Worm (Caenorhabditis elegans) whole organism, late embryonic: ENCODE data around the gene taf-7.2.

Experiments
- C08G9.2 ChIP-seq: sonication (generic microtip); optimal IDR thresholded peaks from 2 replicates; lab custom pipeline; 2016; ENCODE audit warnings: mild to moderate bottlenecking, missing genetic modification characterization, moderate library complexity, missing compliant biosample characterization
- K02D7.2 ChIP-seq: sonication (generic microtip); optimal IDR thresholded peaks from 2 replicates; lab custom pipeline; 2017; ENCODE audit warnings: mild to moderate bottlenecking, missing genetic modification characterization, missing compliant biosample characterization
- ama-1 ChIP-seq: fragments of 150-350 bp; optimal IDR thresholded peaks from 2 replicates; lab custom pipeline; 2014
- ceh-18 ChIP-seq: sonication (generic microtip); optimal IDR thresholded peaks from 2 replicates; lab custom pipeline; 2016; ENCODE audit warnings: missing genetic modification characterization, missing compliant biosample characterization
- ceh-19 ChIP-seq: fragments of 200-800 bp; sonication (Bioruptor generic); optimal IDR thresholded peaks from 2 replicates; lab custom pipeline; 2018; ENCODE audit warnings: mild to moderate bottlenecking, missing genetic modification characterization, missing compliant biosample characterization
- ceh-24 ChIP-seq: sonication (generic microtip); optimal IDR thresholded peaks from 2 replicates; lab custom pipeline; 2016; ENCODE audit warnings: mild to moderate bottlenecking, missing genetic modification characterization, missing compliant biosample characterization
- ceh-31 ChIP-seq: sonication (generic microtip); optimal IDR thresholded peaks from 2 replicates; lab custom pipeline; 2016; ENCODE audit warnings: missing genetic modification characterization, missing compliant biosample characterization
- ceh-34 ChIP-seq: sonication (generic microtip); optimal IDR thresholded peaks from 2 replicates; lab custom pipeline; 2016; ENCODE audit warnings: mild to moderate bottlenecking, missing genetic modification characterization, missing compliant biosample characterization
- ceh-45 ChIP-seq: fragments of 200-800 bp; sonication (Bioruptor generic); IDR thresholded peaks from 2 replicates; pipeline ENCODE4 v1.3.6; 2022; ENCODE audit warnings: missing genetic modification reagents, missing genetic modification characterization, missing compliant biosample characterization
- che-1 ChIP-seq: sonication (generic microtip); optimal IDR thresholded peaks from 2 replicates; lab custom pipeline; 2016; ENCODE audit warnings: mild to moderate bottlenecking, missing genetic modification characterization, missing compliant biosample characterization
- dmd-4 ChIP-seq: sonication (generic microtip); optimal IDR thresholded peaks from 2 replicates; lab custom pipeline; 2016; ENCODE audit warnings: borderline replicate concordance, missing genetic modification characterization, missing compliant biosample characterization
- elt-2 ChIP-seq: sonication (generic microtip); optimal IDR thresholded peaks from 2 replicates; lab custom pipeline; 2016; ENCODE audit warnings: missing genetic modification reagents, missing genetic modification characterization, missing compliant biosample characterization
- elt-4 ChIP-seq: sonication (generic microtip); optimal IDR thresholded peaks from 2 replicates; lab custom pipeline; 2016; ENCODE audit warnings: missing genetic modification characterization, missing compliant biosample characterization
- fkh-10 ChIP-seq: fragments of 150-350 bp; optimal IDR thresholded peaks from 2 replicates; lab custom pipeline; 2014; ENCODE audit warnings: missing biosample characterization, missing genetic modification reagents, missing genetic modification characterization
- hlh-30 ChIP-seq: sonication (generic microtip); optimal IDR thresholded peaks from 2 replicates; lab custom pipeline; 2017; ENCODE audit warnings: antibody characterized with exemption, missing genetic modification characterization, missing compliant biosample characterization; ENCODE audit not compliant: insufficient read depth
- hlh-6 ChIP-seq: sonication (generic microtip); optimal IDR thresholded peaks from 2 replicates; lab custom pipeline; 2016; ENCODE audit warnings: missing genotype, missing genetic modification characterization, missing compliant biosample characterization
- lim-6 ChIP-seq: sonication (generic microtip); optimal IDR thresholded peaks from 2 replicates; lab custom pipeline; 2016; ENCODE audit warnings: missing genetic modification characterization, missing compliant biosample characterization
- lin-11 ChIP-seq: fragments of 200-800 bp; sonication (Bioruptor generic); optimal IDR thresholded peaks from 2 replicates; lab custom pipeline; 2018; ENCODE audit warnings: mild to moderate bottlenecking, missing genetic modification characterization, missing compliant biosample characterization
- mec-3 ChIP-seq: sonication (generic microtip); optimal IDR thresholded peaks from 2 replicates; lab custom pipeline; 2016; ENCODE audit warnings: borderline replicate concordance, missing genetic modification characterization, missing compliant biosample characterization
- nfya-1 ChIP-seq: sonication (generic microtip); optimal IDR thresholded peaks from 2 replicates; lab custom pipeline; 2017; ENCODE audit warnings: missing genetic modification characterization, mild to moderate bottlenecking, missing compliant biosample characterization, antibody characterized with exemption, moderate library complexity
- odd-2 ChIP-seq: sonication (generic microtip); optimal IDR thresholded peaks from 2 replicates; lab custom pipeline; 2017; ENCODE audit warnings: antibody characterized with exemption, mild to moderate bottlenecking, missing genetic modification characterization, missing compliant biosample characterization
- pha-2 ChIP-seq: sonication (generic microtip); optimal IDR thresholded peaks from 2 replicates; lab custom pipeline; 2017; ENCODE audit warnings: mild to moderate bottlenecking, missing genetic modification characterization, missing compliant biosample characterization
- pha-4 ChIP-seq: fragments of 150-350 bp; optimal IDR thresholded peaks from 2 replicates; lab custom pipeline; 2018; ENCODE audit warnings: missing biosample characterization, missing genetic modification reagents, missing genetic modification characterization
- ref-2 ChIP-seq: sonication (generic microtip); optimal IDR thresholded peaks from 2 replicates; lab custom pipeline; 2016; ENCODE audit warnings: missing genetic modification characterization, missing compliant biosample characterization
- rnt-1 ChIP-seq: sonication (generic microtip); optimal IDR thresholded peaks from 2 replicates; lab custom pipeline; 2016; ENCODE audit warnings: missing genetic modification characterization, missing compliant biosample characterization
- sox-4 ChIP-seq: sonication (generic microtip); optimal IDR thresholded peaks from 2 replicates; lab custom pipeline; 2017; ENCODE audit warnings: mild to moderate bottlenecking, missing genetic modification characterization, inconsistent platforms, missing compliant biosample characterization
- tbx-2 ChIP-seq: sonication (generic microtip); optimal IDR thresholded peaks from 2 replicates; lab custom pipeline; 2016; ENCODE audit warnings: missing genetic modification characterization, missing compliant biosample characterization
- unc-3 ChIP-seq, 2 experiments: fragments of 200-800 bp in 1 of 2; sonication (Bioruptor generic) in 1 of 2; sonication (generic microtip) in 1 of 2; conservative IDR thresholded peaks in 1 of 2; optimal IDR thresholded peaks in 1 of 2; 2 replicates each; pipeline versions ENCODE4 v1.3.6 to Lab custom; 2016 to 2022; ENCODE audit warnings: missing compliant biosample characterization in 2 of 2, missing genetic modification characterization in 2 of 2, missing genetic modification reagents in 1 of 2
- unc-55 ChIP-seq: sonication (generic microtip); optimal IDR thresholded peaks from 2 replicates; lab custom pipeline; 2017; ENCODE audit warnings: missing biosample characterization, missing genetic modification reagents, missing genetic modification characterization
- unc-86 ChIP-seq: sonication (generic microtip); optimal IDR thresholded peaks from 2 replicates; lab custom pipeline; 2016; ENCODE audit warnings: missing genetic modification characterization, missing compliant biosample characterization
- ztf-16 ChIP-seq: sonication (generic microtip); optimal IDR thresholded peaks from 2 replicates; lab custom pipeline; 2017; ENCODE audit warnings: missing genetic modification characterization, missing compliant biosample characterization

taf-7.2 gene

DNA sequence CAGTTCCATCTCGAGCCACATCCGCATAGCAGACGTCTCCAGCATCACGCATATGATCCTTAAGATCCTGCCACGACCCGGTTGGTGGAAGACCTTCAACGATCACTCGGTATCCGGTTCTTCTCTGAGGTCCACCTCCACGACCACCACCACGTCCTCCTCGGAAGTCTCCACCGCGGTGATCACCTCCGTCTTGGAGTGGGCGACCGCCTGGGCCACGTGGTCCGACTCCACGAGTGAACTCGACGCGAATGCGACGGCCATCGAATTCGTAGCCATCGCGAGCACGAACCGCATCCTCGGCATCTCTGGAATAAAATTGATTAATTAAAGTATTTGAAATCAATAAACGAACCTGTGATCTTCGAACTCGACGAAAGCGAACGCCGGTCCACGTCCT lies 14.2 kb upstream of the taf-7.2 start:
- TF ChIP-seq ceh-19 (no peak), elt-4 (tag; lab: Kevin White, UChicago) (no peak), hlh-6 (tag; lab: Kevin White, UChicago) (no peak), odd-2 (tag; lab: Kevin White, UChicago) (no peak)

DNA sequence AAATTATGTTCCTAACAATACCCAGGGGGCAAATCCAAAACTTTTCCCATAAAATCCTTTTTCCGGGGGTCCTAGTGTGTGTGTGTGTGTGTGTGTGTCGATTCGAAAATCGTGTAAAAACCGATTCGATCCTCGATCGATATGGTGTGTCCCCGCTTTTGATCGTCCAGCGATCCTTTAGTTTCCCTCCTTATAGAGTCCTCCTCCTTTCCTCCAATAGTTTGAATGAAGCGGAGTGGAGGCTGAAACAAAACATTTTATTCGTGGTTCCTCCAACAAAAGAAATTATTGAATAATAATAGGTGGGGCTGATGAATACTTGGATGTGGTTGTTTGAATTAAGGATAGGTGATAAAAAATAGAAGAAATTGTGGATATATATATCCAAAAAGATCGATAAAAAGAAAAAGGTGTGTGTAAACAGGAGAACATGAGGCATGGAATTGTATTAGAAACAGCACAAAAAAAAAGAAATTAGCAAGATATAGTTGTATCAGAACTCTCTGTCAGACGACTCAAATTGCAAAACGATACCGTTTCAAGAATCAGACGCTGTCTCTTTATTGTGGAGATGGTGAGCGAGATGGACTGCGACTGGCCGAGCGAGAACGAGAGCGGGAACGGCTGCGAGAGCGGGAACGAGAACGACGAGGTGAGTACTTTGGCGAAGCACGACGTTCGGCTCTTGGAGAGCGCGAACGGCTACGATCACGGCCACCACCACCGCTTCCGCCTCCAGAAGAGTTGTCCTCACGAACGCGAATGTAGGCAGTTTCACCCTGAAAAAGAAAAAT lies 13.4 kb upstream of the taf-7.2 start:
- TF ChIP-seq sox-4 (tag; lab: Kevin White, UChicago) (no peak), lin-11 (tag; lab: Kevin White, UChicago) (no peak), che-1 (tag; lab: Kevin White, UChicago) (no peak), rnt-1 (no peak), pha-2 (tag; lab: Kevin White, UChicago) (no peak), K02D7.2 (tag; lab: Kevin White, UChicago) (peak; percentile 15)
- TF ChIP-seq, all 69 proteins: peak for 1

DNA sequence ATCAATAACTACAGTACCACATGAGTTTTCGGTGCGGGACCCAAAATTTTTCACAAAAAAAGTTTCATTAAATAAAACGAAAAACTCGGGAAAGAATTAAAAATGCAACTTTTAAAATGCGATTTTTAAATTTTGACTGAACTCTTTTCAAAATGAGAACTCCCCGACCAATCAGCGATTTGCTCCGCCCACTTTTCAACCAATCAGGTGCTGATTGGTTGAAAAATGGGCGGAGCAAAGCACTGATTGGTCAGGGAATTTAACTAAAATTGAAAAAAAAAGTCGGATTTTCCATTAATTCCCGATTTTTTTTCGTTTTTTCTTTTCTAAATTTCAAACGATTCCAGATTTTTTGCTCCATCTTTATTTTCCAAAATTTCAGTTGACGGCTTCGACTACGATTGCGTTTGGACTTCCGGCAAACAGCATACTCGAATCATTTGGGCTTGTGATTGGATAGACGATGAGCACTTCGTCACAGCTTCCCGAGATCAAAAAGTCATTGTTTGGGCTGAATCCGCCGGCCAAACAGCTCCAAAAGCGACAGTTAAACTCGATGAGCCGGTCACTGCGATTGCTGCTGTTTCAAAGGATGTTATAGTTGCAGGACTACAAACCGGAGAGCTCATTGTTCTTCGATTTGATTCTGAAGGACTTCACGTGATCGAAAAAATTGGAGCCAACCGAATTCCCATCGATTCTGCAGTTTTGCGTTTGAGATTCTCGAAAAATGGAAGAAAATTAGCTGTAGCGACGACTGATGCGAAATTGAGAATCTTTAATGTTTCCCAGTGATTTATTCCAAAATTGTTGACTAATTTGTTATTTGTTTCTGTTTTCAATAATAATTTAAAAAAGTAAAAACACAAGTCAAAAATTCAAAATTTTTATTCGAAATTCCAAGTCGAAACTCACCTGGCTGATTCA lies 12.4 kb upstream of the taf-7.2 start:
- TF ChIP-seq rnt-1, result no peak
- TF ChIP-seq lim-6 (tag; lab: Kevin White, UChicago), result no peak
- TF ChIP-seq nfya-1, result peak; percentile 96
- peak; percentile 3 for TF ChIP-seq ama-1 (lab: Kevin White, UChicago)
- TF ChIP-seq unc-86 (tag; lab: Kevin White, UChicago), result no peak

DNA sequence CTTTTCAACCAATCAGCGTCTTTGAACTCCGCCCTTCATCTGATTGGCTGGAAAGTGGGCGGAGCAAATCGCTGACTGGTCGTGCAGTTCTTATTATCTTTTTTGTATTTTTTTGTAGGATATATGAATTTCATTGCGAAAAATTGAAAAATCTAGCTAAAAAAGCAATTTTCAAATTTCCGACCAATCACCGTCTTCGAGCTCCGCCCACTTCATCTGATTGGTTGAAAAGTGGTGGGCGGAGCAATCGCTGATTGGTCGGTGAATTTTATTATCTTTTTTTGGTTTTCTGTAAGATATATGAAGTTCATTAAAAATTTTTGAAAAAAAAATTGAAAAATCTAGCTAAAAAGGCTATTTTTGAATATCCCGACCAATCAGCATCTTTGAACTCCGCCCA lies 7.0 kb upstream of the taf-7.2 start:
- no peak for TF ChIP-seq tbx-2
- TF ChIP-seq nfya-1, result peak; percentile 88
- no peak for TF ChIP-seq fkh-10 (GFP tag; lab: Kevin White, UChicago)
- no peak for TF ChIP-seq lin-11 (tag; lab: Kevin White, UChicago)
- TF ChIP-seq dmd-4 (tag; lab: Kevin White, UChicago), result no peak
- no peak for TF ChIP-seq pha-4
- no peak for TF ChIP-seq K02D7.2 (tag; lab: Kevin White, UChicago)
- TF ChIP-seq ztf-16, result no peak

DNA sequence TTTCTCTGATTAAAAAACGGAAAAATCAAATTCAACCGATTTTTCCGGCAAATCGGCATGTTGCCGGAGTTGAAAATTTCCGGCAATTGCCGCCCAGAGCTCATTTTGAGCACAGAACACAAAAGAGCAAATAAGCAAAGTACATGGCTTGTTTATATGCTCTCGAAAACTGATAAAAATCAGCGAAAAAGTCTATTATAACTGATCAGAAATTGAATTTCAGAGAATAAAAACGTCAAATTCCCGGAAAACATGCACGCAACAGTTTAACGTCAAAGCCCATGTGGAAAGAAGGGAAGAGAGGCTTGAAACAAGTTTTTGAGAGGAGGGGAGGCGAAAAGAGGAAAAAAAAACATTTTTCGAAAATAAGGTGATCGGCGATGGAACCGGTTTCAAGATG lies 4.4 kb downstream of the taf-7.2 start:
- TF ChIP-seq ref-2 (tag; lab: Kevin White, UChicago) (no peak), ceh-24 (tag; lab: Kevin White, UChicago) (no peak), ceh-45 (no peak), mec-3 (tag; lab: Kevin White, UChicago) (no peak), ceh-34 (tag; lab: Kevin White, UChicago) (no peak), dmd-4 (tag; lab: Kevin White, UChicago) (no peak), nfya-1 (no peak), elt-2 (tag; lab: Kevin White, UChicago) (no peak), unc-3 (GFP tag; conservative IDR thresholded peaks at IDR 0.05; lab: Robert Waterston, UW) (no peak), unc-3 (tag; optimal IDR thresholded peaks at IDR 0.05; lab: Kevin White, UChicago) (no peak), lin-11 (tag; lab: Kevin White, UChicago) (no peak), ceh-31 (tag; lab: Kevin White, UChicago) (no peak), unc-55 (GFP tag; lab: Kevin White, UChicago) (no peak)
- TF ChIP-seq, all 69 proteins: peak for 0

DNA sequence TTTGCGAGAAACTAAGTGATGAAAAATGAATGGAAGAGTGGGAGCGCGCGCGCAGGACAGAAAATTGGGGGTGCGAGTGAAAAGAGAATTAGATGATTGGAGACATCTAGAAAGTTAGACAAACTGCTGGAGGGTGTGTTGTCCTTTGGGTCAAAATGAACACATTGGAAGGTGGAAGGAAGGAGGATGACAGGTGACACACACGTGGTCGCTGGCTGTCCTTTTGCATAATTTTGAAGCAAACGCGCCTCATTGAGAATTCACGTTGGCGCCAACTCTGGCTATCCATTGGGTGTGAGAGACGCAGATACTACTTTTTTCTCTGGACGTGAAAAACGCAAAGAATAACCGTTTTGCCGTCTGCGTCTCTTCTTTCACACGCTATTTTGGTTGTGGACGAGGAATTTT lies 7.7 kb downstream of the taf-7.2 start:
- peak; percentile 61 for TF ChIP-seq C08G9.2 (tag; lab: Kevin White, UChicago)
- peak; percentile 46 for TF ChIP-seq rnt-1
- TF ChIP-seq nfya-1, result peak; percentile 12
- TF ChIP-seq ceh-31 (tag; lab: Kevin White, UChicago), result peak; percentile 68
- peak; percentile 60 for TF ChIP-seq tbx-2
- peak; percentile 63 for TF ChIP-seq hlh-30 (tag; lab: Kevin White, UChicago)
- peak; percentile 24 for TF ChIP-seq ref-2 (tag; lab: Kevin White, UChicago)
- TF ChIP-seq ceh-18, result peak; percentile 61
- TF ChIP-seq, all 69 proteins: peak for 8; not testable (repeated sequence) for 61
